Fruit fly (Drosophila melanogaster) whole organism, embryonic: ENCODE results near the gene Jon65Aiii.

ENCODE experiments used
- Aef1 ChIP-seq: fragments of 200-800 bp; sonication (Bioruptor generic); IDR thresholded peaks from 3 replicates; pipeline ENCODE4 v1.3.6; 2022; ENCODE audit warnings: missing biosample characterization, missing genetic modification characterization
- Awh ChIP-seq: fragments of 200-800 bp; sonication (Bioruptor generic); IDR thresholded peaks from 2 replicates; pipeline ENCODE4, ENCODE4 v1.3.6; 2022; ENCODE audit warnings: missing biosample characterization, missing genetic modification characterization
- CG10366 ChIP-seq: fragments of 200-800 bp; sonication (Bioruptor generic); IDR thresholded peaks from 2 replicates; pipeline ENCODE4 v1.3.6; 2022; ENCODE audit warnings: missing biosample characterization, missing genetic modification characterization
- CG11247 ChIP-seq: fragments of 200-800 bp; sonication (Bioruptor generic); IDR thresholded peaks from 2 replicates; pipeline ENCODE4 v1.3.6; 2022; ENCODE audit warnings: missing biosample characterization, missing genetic modification characterization
- CG13287 ChIP-seq: fragments of 200-800 bp; sonication (Bioruptor generic); IDR thresholded peaks from 2 replicates; pipeline ENCODE4 v1.3.6; 2022; ENCODE audit warnings: missing biosample characterization, missing genetic modification characterization; ENCODE audit not compliant: partially characterized antibody
- CG14441 ChIP-seq: fragments of 200-800 bp; sonication (Bioruptor generic); IDR thresholded peaks from 2 replicates; pipeline ENCODE4 v1.3.6; 2022; ENCODE audit warnings: missing biosample characterization, missing genetic modification characterization
- CG1602 ChIP-seq: fragments of 200-800 bp; sonication (Bioruptor generic); optimal IDR thresholded peaks from 3 replicates; lab custom pipeline; 2016; ENCODE audit warnings: missing biosample characterization, missing genetic modification characterization
- CG30403 ChIP-seq: fragments of 200-800 bp; sonication (Bioruptor generic); optimal IDR thresholded peaks from 3 replicates; lab custom pipeline; 2016; ENCODE audit warnings: missing biosample characterization, missing genetic modification characterization
- CG3726 ChIP-seq: fragments of 200-800 bp; sonication (Bioruptor generic); IDR thresholded peaks from 3 replicates; pipeline ENCODE4, ENCODE4 v1.3.6; 2022; ENCODE audit warnings: missing biosample characterization, missing genetic modification characterization
- CG4328 ChIP-seq: fragments of 200-800 bp; sonication (Bioruptor generic); optimal IDR thresholded peaks from 3 replicates; lab custom pipeline; 2017; ENCODE audit warnings: missing biosample characterization, missing genetic modification reagents, missing genetic modification characterization
- CG4424 ChIP-seq: fragments of 200-800 bp; sonication (Bioruptor generic); optimal IDR thresholded peaks from 3 replicates; lab custom pipeline; 2016; ENCODE audit warnings: missing biosample characterization, missing genetic modification characterization
- CG4730 ChIP-seq: fragments of 200-800 bp; sonication (Bioruptor generic); IDR thresholded peaks from 2 replicates; pipeline ENCODE4 v1.3.6; 2022; ENCODE audit warnings: missing biosample characterization, missing genetic modification characterization
- CG6254 ChIP-seq: fragments of 200-800 bp; sonication (Bioruptor generic); optimal IDR thresholded peaks from 3 replicates; lab custom pipeline; 2017; ENCODE audit warnings: mild to moderate bottlenecking, missing biosample characterization, missing genetic modification reagents, missing genetic modification characterization
- CG6654 ChIP-seq: fragments of 200-800 bp; sonication (Bioruptor generic); optimal IDR thresholded peaks from 2 replicates; lab custom pipeline; 2017; ENCODE audit warnings: missing biosample characterization, mild to moderate bottlenecking, missing genetic modification characterization
- CG7839 ChIP-seq: fragments of 200-800 bp; sonication (Bioruptor generic); optimal IDR thresholded peaks from 3 replicates; lab custom pipeline; 2018; ENCODE audit warnings: missing biosample characterization, mild to moderate bottlenecking, missing genetic modification characterization, moderate library complexity
- CG8359 ChIP-seq: fragments of 200-800 bp; sonication (Bioruptor generic); optimal IDR thresholded peaks from 2 replicates; lab custom pipeline; 2017; ENCODE audit warnings: missing biosample characterization, mild to moderate bottlenecking, missing genetic modification characterization, borderline replicate concordance
- CG8924 ChIP-seq: fragments of 200-800 bp; optimal IDR thresholded peaks from 3 replicates; lab custom pipeline; 2019; ENCODE audit warnings: missing biosample characterization, mild to moderate bottlenecking, missing genetic modification characterization, moderate library complexity
- Camta ChIP-seq: fragments of 200-800 bp; sonication (Bioruptor generic); optimal IDR thresholded peaks from 2 replicates; lab custom pipeline; 2016; ENCODE audit warnings: missing biosample characterization, missing genetic modification characterization
- D19B ChIP-seq: fragments of 200-800 bp; sonication (Bioruptor generic); optimal IDR thresholded peaks from 2 replicates; lab custom pipeline; 2017; ENCODE audit warnings: missing biosample characterization, mild to moderate bottlenecking, missing genetic modification characterization
- Ets97D ChIP-seq: fragments of 200-800 bp; sonication (Bioruptor generic); optimal IDR thresholded peaks from 3 replicates; lab custom pipeline; 2016; ENCODE audit warnings: missing biosample characterization, missing genetic modification characterization
- Gug ChIP-seq: fragments of 200-800 bp; sonication (Bioruptor generic); IDR thresholded peaks from 4 replicates; pipeline ENCODE4 v1.3.6; 2022; ENCODE audit warnings: missing biosample characterization, missing genetic modification characterization
- HLH4C ChIP-seq: fragments of 200-800 bp; sonication (Bioruptor generic); IDR thresholded peaks from 3 replicates; pipeline ENCODE4 v1.3.6; 2022; ENCODE audit warnings: missing biosample characterization, missing genetic modification characterization; ENCODE audit not compliant: partially characterized antibody
- Hmx ChIP-seq: fragments of 200-800 bp; sonication (Bioruptor generic); optimal IDR thresholded peaks from 2 replicates; lab custom pipeline; 2016; ENCODE audit warnings: missing biosample characterization, missing genetic modification characterization
- Lim3 ChIP-seq: fragments of 200-800 bp; sonication (Bioruptor generic); IDR thresholded peaks from 2 replicates; pipeline ENCODE4 v1.3.6; 2022; ENCODE audit warnings: missing biosample characterization, missing genetic modification characterization
- Mad ChIP-seq: fragments of 200-800 bp; sonication (Bioruptor generic); optimal IDR thresholded peaks from 2 replicates; lab custom pipeline; 2016; ENCODE audit warnings: missing biosample characterization, missing genetic modification characterization
- Mes4 ChIP-seq: fragments of 200-800 bp; sonication (Bioruptor generic); optimal IDR thresholded peaks from 2 replicates; lab custom pipeline; 2016; ENCODE audit warnings: missing biosample characterization, missing genetic modification characterization
- Mrtf ChIP-seq: fragments of 200-800 bp; sonication (Bioruptor generic); IDR thresholded peaks from 3 replicates; pipeline ENCODE4 v1.3.6; 2022; ENCODE audit warnings: missing biosample characterization, missing genetic modification characterization
- Spps ChIP-seq: fragments of 200-800 bp; sonication (Bioruptor generic); optimal IDR thresholded peaks from 2 replicates; lab custom pipeline; 2018; ENCODE audit warnings: missing biosample characterization, mild to moderate bottlenecking, missing genetic modification characterization
- abd-A ChIP-seq: fragments of 200-800 bp; sonication (Bioruptor generic); optimal IDR thresholded peaks from 3 replicates; lab custom pipeline; 2019; ENCODE audit warnings: missing biosample characterization, mild to moderate bottlenecking, missing genetic modification characterization, moderate library complexity
- amos ChIP-seq: fragments of 200-800 bp; sonication (Bioruptor generic); IDR thresholded peaks from 2 replicates; pipeline ENCODE4 v1.3.6; 2022; ENCODE audit warnings: missing biosample characterization, missing genetic modification characterization; ENCODE audit not compliant: partially characterized antibody
- btn ChIP-seq: fragments of 200-800 bp; sonication (Bioruptor generic); optimal IDR thresholded peaks from 2 replicates; lab custom pipeline; 2016; ENCODE audit warnings: missing biosample characterization, missing genetic modification characterization
- cg ChIP-seq: fragments of 200-800 bp; sonication (Bioruptor generic); optimal IDR thresholded peaks from 3 replicates; lab custom pipeline; 2019; ENCODE audit warnings: missing biosample characterization, mild to moderate bottlenecking, missing genetic modification characterization, moderate library complexity
- ci ChIP-seq: fragments of 200-800 bp; sonication (Bioruptor generic); IDR thresholded peaks from 3 replicates; pipeline ENCODE4 v1.3.6; 2022; ENCODE audit warnings: missing biosample characterization, missing genetic modification characterization
- crp ChIP-seq, 2 experiments: fragments of 200-800 bp; sonication (Bioruptor generic); optimal IDR thresholded peaks; 2 replicates in 1 of 2; 3 replicates in 1 of 2; lab custom pipeline; 2017; ENCODE audit warnings: missing biosample characterization in 2 of 2, missing genetic modification characterization in 2 of 2, mild to moderate bottlenecking in 1 of 2, moderate library complexity in 1 of 2
- danr ChIP-seq: fragments of 200-800 bp; sonication (Bioruptor generic); IDR thresholded peaks from 2 replicates; pipeline ENCODE4 v1.3.6; 2022; ENCODE audit warnings: missing biosample characterization, missing genetic modification characterization
- emc ChIP-seq: fragments of 200-800 bp; sonication (Bioruptor generic); optimal IDR thresholded peaks from 2 replicates; lab custom pipeline; 2016; ENCODE audit warnings: missing biosample characterization, missing genetic modification characterization
- ems ChIP-seq: fragments of 200-800 bp; sonication (Bioruptor generic); optimal IDR thresholded peaks from 3 replicates; lab custom pipeline; 2016; ENCODE audit warnings: missing biosample characterization, missing genetic modification characterization
- eve ChIP-seq, 2 experiments: fragments of >200 bp; optimal IDR thresholded peaks; 2 replicates each; lab custom pipeline; 2017; ENCODE audit warnings: missing biosample characterization in 2 of 2, missing genetic modification characterization in 2 of 2
- gfzf ChIP-seq: fragments of 200-800 bp; sonication (Bioruptor generic); optimal IDR thresholded peaks from 2 replicates; lab custom pipeline; 2016; ENCODE audit warnings: missing biosample characterization, mild to moderate bottlenecking, missing genetic modification characterization, moderate library complexity
- mld ChIP-seq: fragments of 200-800 bp; sonication (Bioruptor generic); IDR thresholded peaks from 3 replicates; pipeline ENCODE4 v1.3.6; 2022; ENCODE audit warnings: missing biosample characterization, missing genetic modification characterization; ENCODE audit not compliant: partially characterized antibody
- otp ChIP-seq: fragments of 200-800 bp; sonication (Bioruptor generic); IDR thresholded peaks from 3 replicates; pipeline ENCODE4, ENCODE4 v1.3.6; 2022; ENCODE audit warnings: missing biosample characterization, missing genetic modification characterization
- pho ChIP-seq: fragments of 200-800 bp; sonication (Bioruptor generic); optimal IDR thresholded peaks from 2 replicates; lab custom pipeline; 2016; ENCODE audit warnings: missing biosample characterization, missing genetic modification characterization
- pita ChIP-seq: fragments of 200-800 bp; sonication (Bioruptor generic); optimal IDR thresholded peaks from 2 replicates; lab custom pipeline; 2017; ENCODE audit warnings: missing biosample characterization, mild to moderate bottlenecking, missing genetic modification characterization
- pnt ChIP-seq: fragments of 200-800 bp; sonication (Bioruptor generic); optimal IDR thresholded peaks from 3 replicates; lab custom pipeline; 2016; ENCODE audit warnings: missing biosample characterization, missing genetic modification characterization
- run ChIP-seq: fragments of 200-800 bp; sonication (Bioruptor generic); optimal IDR thresholded peaks from 3 replicates; lab custom pipeline; 2018; ENCODE audit warnings: missing biosample characterization, mild to moderate bottlenecking, missing genetic modification characterization
- sens-2 ChIP-seq: fragments of 200-800 bp; sonication (Bioruptor generic); IDR thresholded peaks from 2 replicates; pipeline ENCODE4 v1.3.6; 2022; ENCODE audit warnings: missing biosample characterization, missing genetic modification characterization
- shn ChIP-seq: fragments of 200-800 bp; sonication (Bioruptor generic); optimal IDR thresholded peaks from 3 replicates; lab custom pipeline; 2016; ENCODE audit warnings: missing biosample characterization, missing genetic modification characterization
- tap ChIP-seq: fragments of 200-800 bp; optimal IDR thresholded peaks from 3 replicates; lab custom pipeline; 2019; ENCODE audit warnings: missing biosample characterization, mild to moderate bottlenecking, missing genetic modification characterization, moderate library complexity
- tin ChIP-seq: fragments of 200-800 bp; sonication (Bioruptor generic); optimal IDR thresholded peaks from 3 replicates; lab custom pipeline; 2016; ENCODE audit warnings: missing biosample characterization, missing genetic modification characterization
- tx ChIP-seq: fragments of 200-800 bp; sonication (Bioruptor generic); optimal IDR thresholded peaks from 2 replicates; lab custom pipeline; 2016; ENCODE audit warnings: missing biosample characterization, missing genetic modification characterization

Gene Jon65Aiii

DNA sequence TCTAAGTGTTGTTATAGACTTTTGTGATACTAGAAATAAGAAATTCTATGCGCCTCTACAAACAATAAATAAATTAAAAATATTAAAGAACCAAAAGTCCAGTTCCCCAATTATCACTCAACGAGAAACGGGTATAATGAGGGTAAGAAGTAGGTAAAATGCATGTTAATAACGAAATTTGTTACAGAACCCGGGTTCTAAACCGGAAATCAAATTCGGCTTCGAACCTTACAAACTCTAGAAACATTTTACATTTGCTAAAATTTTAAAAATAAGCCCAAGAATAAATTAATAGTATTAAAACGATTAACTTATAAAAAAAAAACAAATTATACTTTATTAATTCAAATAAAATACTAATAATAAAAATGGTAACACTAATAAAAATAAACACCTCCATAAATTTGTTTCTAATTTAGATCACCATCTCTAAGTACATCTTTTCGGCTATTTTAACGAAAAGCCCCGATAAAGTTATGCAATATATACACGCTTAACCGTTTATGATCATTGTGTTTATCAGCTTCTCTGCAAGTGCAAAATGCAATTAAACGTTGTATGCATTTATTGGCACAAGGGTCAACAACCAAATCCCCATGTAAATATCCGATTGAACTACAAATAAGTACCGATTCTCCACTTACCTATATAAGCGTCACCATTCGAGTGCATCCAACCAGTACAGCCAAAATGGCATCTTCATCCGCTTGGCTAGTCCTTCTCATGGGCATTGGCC is 21.1 kb downstream of the Jon65Aiii start, which contains the start of gene CG6602 (continued):
- TF ChIP-seq abd-A (tag; lab: Kevin White, UChicago), result no peak
- TF ChIP-seq Gug (GFP tag; lab: Robert Waterston, UW), result peak; percentile 46; the same call in 2 of the 4 replicates
- TF ChIP-seq Hmx (GFP tag; lab: Kevin White, UChicago), result peak; percentile 22
- TF ChIP-seq pho (GFP tag; lab: Kevin White, UChicago), result no peak
- peak; percentile 25; the same call in 1 of the 3 replicates for TF ChIP-seq CG3726 (GFP tag; lab: Robert Waterston, UW)
- TF ChIP-seq CG4730, result peak; percentile 45
- TF ChIP-seq eve (GFP tag; optimal IDR thresholded peaks at IDR 0.05; lab: Kevin White, UChicago), result no peak
- peak; percentile 38 for TF ChIP-seq CG1602 (GFP tag; lab: Kevin White, UChicago)
- peak; percentile 61 for TF ChIP-seq CG6654 (GFP tag; lab: Kevin White, UChicago)
- peak; percentile 58 for TF ChIP-seq tin (GFP tag; lab: Kevin White, UChicago)
- peak; percentile 69 for TF ChIP-seq D19B
- TF ChIP-seq crp (GFP tag; optimal IDR thresholded peaks at IDR 0.05; lab: Kevin White, UChicago), result peak in 1 of 2 experiments; percentile 13
- TF ChIP-seq CG10366 (GFP tag; lab: Robert Waterston, UW), result peak; percentile 71
- no peak for TF ChIP-seq pnt (GFP tag; lab: Kevin White, UChicago)
- no peak for TF ChIP-seq run
- peak; percentile 30 for TF ChIP-seq amos
- peak; percentile 76 for TF ChIP-seq otp (GFP tag; lab: Robert Waterston, UW)
- peak; percentile 99 for TF ChIP-seq Ets97D (GFP tag; lab: Kevin White, UChicago)
- no peak for TF ChIP-seq ems (GFP tag; lab: Kevin White, UChicago)
- TF ChIP-seq btn (GFP tag; lab: Kevin White, UChicago), result no peak
- TF ChIP-seq gfzf, result no peak
- peak; percentile 94 for TF ChIP-seq ci (GFP tag; lab: Robert Waterston, UW)
- peak; percentile 77 for TF ChIP-seq CG4328 (GFP tag; lab: Kevin White, UChicago)
- peak; percentile 17 for TF ChIP-seq Mes4 (GFP tag; lab: Kevin White, UChicago)
- TF ChIP-seq CG11247 (GFP tag; lab: Robert Waterston, UW), result peak; percentile 71
- no peak for TF ChIP-seq Lim3
- TF ChIP-seq CG8359, result peak; percentile 51
- TF ChIP-seq Mrtf (GFP tag; lab: Robert Waterston, UW), result peak; percentile 72; the same call in 2 of the 3 replicates
- peak; percentile 69; the same call in 2 of the 3 replicates for TF ChIP-seq Aef1 (GFP tag; lab: Robert Waterston, UW)
- peak; percentile 73 for TF ChIP-seq CG7839 (tag; lab: Kevin White, UChicago)
- peak; percentile 67; the same call in 1 of the 2 replicates for TF ChIP-seq sens-2 (GFP tag; lab: Robert Waterston, UW)
- peak; percentile 26 for TF ChIP-seq CG30403 (GFP tag; lab: Kevin White, UChicago)
- peak; percentile 37 for TF ChIP-seq pita (GFP tag; lab: Kevin White, UChicago)
- peak; percentile 34; the same call in 1 of the 2 replicates for TF ChIP-seq Awh (GFP tag; lab: Robert Waterston, UW)
- no peak for TF ChIP-seq cg (GFP tag; lab: Kevin White, UChicago)
- peak; percentile 62 for TF ChIP-seq emc
- peak; percentile 53 for TF ChIP-seq Mad (GFP tag; lab: Kevin White, UChicago)
- peak; percentile 84 for TF ChIP-seq CG4424 (GFP tag; lab: Kevin White, UChicago)
- TF ChIP-seq tx (GFP tag; lab: Kevin White, UChicago), result no peak
- TF ChIP-seq Camta (GFP tag; lab: Kevin White, UChicago), result peak; percentile 60
- TF ChIP-seq HLH4C (GFP tag; lab: Robert Waterston, UW), result no peak
- TF ChIP-seq tap (tag; lab: Kevin White, UChicago), result peak; percentile 14
- peak; percentile 66 for TF ChIP-seq CG14441
- TF ChIP-seq shn (GFP tag; lab: Kevin White, UChicago), result peak; percentile 37
- peak; percentile 44 for TF ChIP-seq CG6254
- TF ChIP-seq mld (GFP tag; lab: Robert Waterston, UW), result no peak
- TF ChIP-seq CG13287 (GFP tag; lab: Robert Waterston, UW), result no peak
- no peak for TF ChIP-seq Spps (tag; lab: Kevin White, UChicago)
- peak; percentile 38; the same call in 1 of the 2 replicates for TF ChIP-seq danr
- TF ChIP-seq CG8924 (tag; lab: Kevin White, UChicago), result no peak
